Worm (Caenorhabditis elegans) whole organism, L4 larva: Measurements from ENCODE around the gene scrm-3.

Experiments
- R02D3.7 ChIP-seq: fragments of 150-350 bp; sonication (generic microtip); optimal IDR thresholded peaks from 3 replicates; lab custom pipeline; 2014; ENCODE audit warnings: missing biosample characterization, missing genetic modification characterization
- aha-1 ChIP-seq: fragments of 150-350 bp; peaks from one replicate; lab custom pipeline; 2014; ENCODE audit warnings: missing biosample characterization, missing genetic modification characterization
- ama-1 ChIP-seq: fragments of 150-350 bp; optimal IDR thresholded peaks from 2 replicates; lab custom pipeline; 2014; ENCODE audit warnings: inconsistent platforms, mixed read lengths
- egl-27 ChIP-seq: sonication (generic microtip); optimal IDR thresholded peaks from 3 replicates; lab custom pipeline; 2017; ENCODE audit warnings: missing biosample characterization, missing genetic modification reagents, missing genetic modification characterization
- egl-43 ChIP-seq: fragments of 200-800 bp; sonication (Bioruptor generic); IDR thresholded peaks from 2 replicates; pipeline ENCODE4 v1.3.6; 2022; ENCODE audit warnings: missing genetic modification reagents, missing genetic modification characterization, missing compliant biosample characterization
- php-3 ChIP-seq: fragments of 200-800 bp; sonication (Bioruptor generic); IDR thresholded peaks from 2 replicates; pipeline ENCODE4 v1.3.6; 2022; ENCODE audit warnings: missing genetic modification reagents, missing genetic modification characterization, missing compliant biosample characterization
- pqm-1 ChIP-seq: sonication (generic microtip); optimal IDR thresholded peaks from 2 replicates; lab custom pipeline; 2017; ENCODE audit warnings: missing biosample characterization, missing genetic modification characterization
- skn-1 ChIP-seq: fragments of 150-350 bp; optimal IDR thresholded peaks from 2 replicates; lab custom pipeline; 2014; ENCODE audit warnings: missing biosample characterization, missing genetic modification characterization
- snpc-4 ChIP-seq: fragments of 150-350 bp; optimal IDR thresholded peaks from 2 replicates; lab custom pipeline; 2014; ENCODE audit warnings: missing biosample characterization, missing genetic modification characterization
- tag-97 ChIP-seq: fragments of 200-800 bp; sonication (Bioruptor generic); IDR thresholded peaks from 2 replicates; pipeline ENCODE4 v1.3.6; 2022; ENCODE audit warnings: missing genetic modification characterization, missing compliant biosample characterization
- unc-62 ChIP-seq, 3 experiments: fragments of 150-350 bp in 1 of 3; sonication (generic microtip); optimal IDR thresholded peaks in 2 of 3; peaks in 1 of 3; 1 replicate in 1 of 3; 2 replicates in 2 of 3; lab custom pipeline; 2014 to 2017; ENCODE audit warnings: missing biosample characterization in 3 of 3, missing genetic modification characterization in 3 of 3, missing genetic modification reagents in 3 of 3, missing genotype in 1 of 3
- zag-1 ChIP-seq: fragments of 150-350 bp; optimal IDR thresholded peaks from 2 replicates; lab custom pipeline; 2014; ENCODE audit warnings: missing biosample characterization, missing genetic modification characterization

DNA sequence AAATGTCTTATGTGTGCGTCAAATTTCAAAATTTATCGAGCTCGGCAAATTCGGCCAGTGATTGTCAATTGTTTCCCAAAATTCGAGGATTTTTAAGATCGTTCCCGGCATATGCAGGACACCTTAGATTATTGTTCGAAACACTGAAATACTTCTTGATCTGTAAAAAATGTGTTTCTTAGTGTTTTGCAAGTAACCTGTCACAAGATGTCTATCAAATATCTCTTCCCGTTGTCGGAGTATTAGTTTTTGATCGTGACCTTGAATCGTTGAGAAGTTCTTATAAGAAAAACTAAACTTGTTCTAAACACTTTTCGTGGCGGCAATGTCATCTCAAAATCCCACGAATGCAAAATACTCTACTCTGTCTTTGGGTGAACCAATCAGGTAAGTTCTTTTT, 5.5 kb upstream of the scrm-3 start, which contains the start of gene C04E12.4:
- TF ChIP-seq egl-27 (tag; lab: Kevin White, UChicago) = no peak
- no peak for TF ChIP-seq egl-43 (GFP tag; lab: Robert Waterston, UW)
- no peak for TF ChIP-seq skn-1 (tag; lab: Kevin White, UChicago)
- TF ChIP-seq tag-97 (GFP tag; lab: Robert Waterston, UW) = no peak
- TF ChIP-seq zag-1 (tag; lab: Kevin White, UChicago) = no peak
- no peak for TF ChIP-seq unc-62 (GFP tag; optimal IDR thresholded peaks at IDR 0.05 in 1 of 2; lab: Kevin White, UChicago)
- no peak for TF ChIP-seq unc-62 (tag; optimal IDR thresholded peaks at IDR 0.05; lab: Kevin White, UChicago)
- TF ChIP-seq php-3 = no peak
- TF ChIP-seq snpc-4 = no peak
- TF ChIP-seq R02D3.7 = no peak
- TF ChIP-seq aha-1 (tag; lab: Kevin White, UChicago) = peak; percentile 88
- no peak for TF ChIP-seq ama-1 (lab: Kevin White, UChicago)
- no peak for TF ChIP-seq pqm-1 (tag; lab: Kevin White, UChicago)
